Fruit fly (Drosophila melanogaster) whole organism, adult: ENCODE data around the gene haf.

ENCODE experiments used
- CG11617 ChIP-seq: fragments of 200-800 bp; sonication (Bioruptor generic); optimal IDR thresholded peaks from 2 replicates; lab custom pipeline; 2017; ENCODE audit warnings: mild to moderate bottlenecking, missing biosample characterization, missing genetic modification reagents, missing genetic modification characterization
- CG7045 ChIP-seq: fragments of 200-800 bp; sonication (Bioruptor generic); optimal IDR thresholded peaks from 2 replicates; lab custom pipeline; 2017; ENCODE audit warnings: missing biosample characterization, mild to moderate bottlenecking, missing genetic modification characterization
- CG7101 ChIP-seq: fragments of 200-800 bp; sonication (Bioruptor generic); optimal IDR thresholded peaks from 2 replicates; lab custom pipeline; 2018; ENCODE audit warnings: missing biosample characterization, mild to moderate bottlenecking, missing genetic modification characterization, moderate library complexity
- Clk ChIP-seq: fragments of 200-800 bp; sonication (Bioruptor generic); optimal IDR thresholded peaks from 2 replicates; lab custom pipeline; 2017; ENCODE audit warnings: missing biosample characterization, missing genetic modification characterization
- Hr96 ChIP-seq: fragments of 200-800 bp; sonication (Bioruptor generic); optimal IDR thresholded peaks from 2 replicates; lab custom pipeline; 2016; ENCODE audit warnings: missing biosample characterization, missing genetic modification characterization

- no peak for TF ChIP-seq CG11617 (GFP tag; lab: Kevin White, UChicago)
- no peak for TF ChIP-seq Hr96 (GFP tag; lab: Kevin White, UChicago)
- no peak for TF ChIP-seq CG7101 (tag; lab: Kevin White, UChicago)
- no peak for TF ChIP-seq Clk
- no peak for TF ChIP-seq CG7045 (GFP tag; lab: Kevin White, UChicago)
These were observed 82.3 kb downstream of the haf start for dm6 chr2L:1637265-1637664.
